Worm (Caenorhabditis elegans): ENCODE data around the gene C18B2.5.

DNA sequence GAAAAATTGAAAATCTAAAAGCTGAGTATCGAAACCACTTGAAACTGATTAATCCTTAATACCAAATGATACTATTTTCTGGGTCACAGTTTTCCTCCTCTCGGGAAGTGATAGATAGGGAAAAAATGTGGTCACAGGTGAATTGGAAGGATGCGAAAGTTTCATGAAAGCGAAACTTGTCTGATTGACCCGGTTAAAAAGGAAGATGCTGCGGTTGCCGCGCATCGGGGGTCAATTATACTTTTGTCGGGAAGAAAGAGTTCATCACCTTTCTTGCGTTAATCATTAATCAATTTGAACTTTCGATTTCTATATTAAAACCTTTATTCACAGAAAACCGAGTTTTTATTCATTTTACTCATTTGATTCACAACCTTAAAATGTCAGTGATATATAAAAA lies 13.9 kb downstream of the C18B2.5 start:
- TF ChIP-seq ceh-36 (tag; optimal IDR thresholded peaks at IDR 0.05) (no peak), B0310.2 (tag; optimal IDR thresholded peaks at IDR 0.05) (no peak), hnd-1 (tag; optimal IDR thresholded peaks at IDR 0.05) (no peak), tbx-11 (GFP tag; IDR thresholded peaks at IDR 0.05) (no peak), hmg-4 (GFP tag; optimal IDR thresholded peaks at IDR 0.05) (no peak), ceh-13 (GFP tag; optimal IDR thresholded peaks at IDR 0.05) (no peak), tbx-37 (GFP tag; conservative IDR thresholded peaks at IDR 0.05) (no peak), ama-1 (optimal IDR thresholded peaks at IDR 0.05) (no peak), sea-1 (GFP tag; conservative IDR thresholded peaks at IDR 0.05) (no peak), pes-1 (GFP tag; IDR thresholded peaks at IDR 0.05) (no peak), flt-1 (GFP tag; IDR thresholded peaks at IDR 0.05) (no peak), aly-1 (tag; optimal IDR thresholded peaks at IDR 0.05) (no peak), ets-7 (tag; optimal IDR thresholded peaks at IDR 0.05) (no peak), scrt-1 (GFP tag; IDR thresholded peaks at IDR 0.05) (no peak)

Measured in whole organism, early embryonic.